Fruit fly (Drosophila melanogaster): ENCODE results near the gene CG10747.

The CG10747 gene

DNA sequence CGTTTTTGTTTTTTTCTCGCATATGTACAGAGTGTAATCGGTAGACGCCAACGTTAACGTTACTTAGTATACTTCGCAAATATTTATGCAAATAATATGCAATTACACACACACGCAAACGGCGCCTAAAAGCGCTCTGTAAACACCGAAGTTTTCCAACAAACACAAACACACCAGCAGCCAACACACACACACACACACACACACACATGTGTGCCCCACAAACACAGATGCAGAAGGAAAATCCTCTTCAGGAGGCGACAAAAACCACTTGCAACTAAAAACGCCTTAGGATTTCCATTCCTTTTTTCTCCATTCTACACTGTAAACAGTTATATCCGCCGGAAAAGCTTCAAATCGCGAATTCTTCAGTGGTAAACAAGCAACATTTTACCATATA, 33.8 kb downstream of the CG10747 start:
- TF ChIP-seq ovo (GFP tag; optimal IDR thresholded peaks at IDR 0.05) (no peak), pad (GFP tag; optimal IDR thresholded peaks at IDR 0.05) (no peak), CG12768 (GFP tag; optimal IDR thresholded peaks at IDR 0.05) (no peak)

DNA sequence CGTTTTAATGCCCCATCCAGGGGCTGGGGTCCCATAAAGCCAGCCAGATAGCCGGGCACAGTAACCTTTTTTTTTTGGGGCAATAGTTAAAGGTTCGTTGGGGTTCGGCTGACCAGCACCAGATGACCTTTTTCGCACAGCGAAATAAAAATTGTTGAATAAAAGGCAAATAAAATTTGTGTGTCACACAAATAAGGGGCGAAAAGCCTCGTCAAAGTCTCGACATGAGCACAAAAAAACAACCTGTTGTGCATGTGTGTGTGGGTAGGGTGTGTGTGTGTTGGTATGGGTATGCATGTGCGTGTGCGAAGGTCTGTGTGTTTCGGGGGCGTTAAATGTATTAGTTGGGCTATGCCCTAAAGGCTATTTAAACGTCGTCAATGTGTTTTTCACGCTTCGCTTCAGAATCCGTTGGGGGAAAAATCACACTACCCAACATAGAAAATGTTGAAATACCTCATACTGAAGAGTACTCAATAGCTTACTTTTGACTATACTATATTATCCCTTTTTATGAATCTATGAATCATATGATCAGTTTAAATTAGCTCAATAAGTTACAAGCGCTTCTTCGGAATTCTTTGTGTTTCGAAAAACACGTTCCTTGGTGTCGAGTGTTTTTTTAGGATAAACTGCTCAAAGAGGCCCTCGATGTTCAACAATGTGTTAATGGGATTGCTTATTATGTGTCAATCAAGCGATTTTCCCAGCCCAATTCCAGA, 39.8 kb downstream of the CG10747 start:
- TF ChIP-seq CG33017 (tag; optimal IDR thresholded peaks at IDR 0.05) (no peak), Hr96 (GFP tag; optimal IDR thresholded peaks at IDR 0.05) (no peak), Mnt (GFP tag; optimal IDR thresholded peaks at IDR 0.05) (no peak), CG11617 (GFP tag; optimal IDR thresholded peaks at IDR 0.05) (no peak), Clk (GFP tag; optimal IDR thresholded peaks at IDR 0.05) (no peak), CG7045 (GFP tag; optimal IDR thresholded peaks at IDR 0.05) (no peak), cic (GFP tag; optimal IDR thresholded peaks at IDR 0.05) (no peak), toe (GFP tag; optimal IDR thresholded peaks at IDR 0.05) (no peak), ovo (GFP tag; optimal IDR thresholded peaks at IDR 0.05) (no peak), pad (GFP tag; optimal IDR thresholded peaks at IDR 0.05) (no peak), tj (GFP tag; optimal IDR thresholded peaks at IDR 0.05) (no peak)
